Worm (Caenorhabditis elegans) whole organism, L4/young adult: Measurements from ENCODE around the gene R08D7.7.

Source experiments
- W03F9.2 ChIP-seq: fragments of 150-350 bp; optimal IDR thresholded peaks from 2 replicates; lab custom pipeline; 2014; ENCODE audit warnings: missing biosample characterization, missing genetic modification characterization
- dao-5 ChIP-seq: sonication (generic microtip); optimal IDR thresholded peaks from 2 replicates; lab custom pipeline; 2016; ENCODE audit warnings: missing genotype, missing genetic modification characterization, moderate library complexity, missing compliant biosample characterization
- him-1 ChIP-seq: sonication (generic microtip); optimal IDR thresholded peaks from 2 replicates; lab custom pipeline; 2016; ENCODE audit warnings: missing genotype, missing genetic modification reagents, missing genetic modification characterization, missing compliant biosample characterization

ce11 chrIII:8988544-8988943 lies 1.3 kb upstream of the R08D7.7 start:
- TF ChIP-seq dao-5 (tag; lab: Kevin White, UChicago) (no peak), him-1 (tag; lab: Kevin White, UChicago) (no peak), W03F9.2 (tag; lab: Kevin White, UChicago) (no peak)
